Worm (Caenorhabditis elegans) whole organism, late embryonic: ENCODE measurements around the gene srh-80.
"Not testable (repeated sequence)": the region's sequence is repeated elsewhere in the genome, so short reads cannot be mapped to it uniquely, and the experiment has no call there.

Source experiments
- K02D7.2 ChIP-seq: sonication (generic microtip); optimal IDR thresholded peaks from 2 replicates; lab custom pipeline; 2017; ENCODE audit warnings: mild to moderate bottlenecking, missing genetic modification characterization, missing compliant biosample characterization
- K09A11.1 ChIP-seq: sonication (generic microtip); optimal IDR thresholded peaks from 2 replicates; lab custom pipeline; 2017; ENCODE audit warnings: antibody characterized with exemption, mild to moderate bottlenecking, missing genetic modification characterization, missing compliant biosample characterization; ENCODE audit not compliant: insufficient read depth
- Y22D7AL.16 ChIP-seq: sonication (generic microtip); optimal IDR thresholded peaks from 2 replicates; lab custom pipeline; 2016; ENCODE audit warnings: missing genetic modification characterization, missing compliant biosample characterization
- ceh-14 ChIP-seq: sonication (generic microtip); optimal IDR thresholded peaks from 2 replicates; lab custom pipeline; 2016; ENCODE audit warnings: missing genotype, missing genetic modification characterization, missing compliant biosample characterization
- ceh-19 ChIP-seq: fragments of 200-800 bp; sonication (Bioruptor generic); optimal IDR thresholded peaks from 2 replicates; lab custom pipeline; 2018; ENCODE audit warnings: mild to moderate bottlenecking, missing genetic modification characterization, missing compliant biosample characterization
- ceh-22 ChIP-seq: sonication (generic microtip); optimal IDR thresholded peaks from 2 replicates; lab custom pipeline; 2017; ENCODE audit warnings: missing biosample characterization, missing genetic modification characterization
- ceh-24 ChIP-seq: sonication (generic microtip); optimal IDR thresholded peaks from 2 replicates; lab custom pipeline; 2016; ENCODE audit warnings: mild to moderate bottlenecking, missing genetic modification characterization, missing compliant biosample characterization
- ceh-31 ChIP-seq: sonication (generic microtip); optimal IDR thresholded peaks from 2 replicates; lab custom pipeline; 2016; ENCODE audit warnings: missing genetic modification characterization, missing compliant biosample characterization
- ceh-34 ChIP-seq: sonication (generic microtip); optimal IDR thresholded peaks from 2 replicates; lab custom pipeline; 2016; ENCODE audit warnings: mild to moderate bottlenecking, missing genetic modification characterization, missing compliant biosample characterization
- ceh-48 ChIP-seq: sonication (generic microtip); optimal IDR thresholded peaks from 2 replicates; lab custom pipeline; 2016; ENCODE audit warnings: missing genetic modification characterization, inconsistent platforms, missing compliant biosample characterization
- ceh-6 ChIP-seq: fragments of 200-800 bp; sonication (Bioruptor generic); optimal IDR thresholded peaks from 2 replicates; lab custom pipeline; 2018; ENCODE audit warnings: mild to moderate bottlenecking, missing genetic modification characterization, missing compliant biosample characterization
- ceh-9 ChIP-seq: sonication (generic microtip); optimal IDR thresholded peaks from 2 replicates; lab custom pipeline; 2016; ENCODE audit warnings: mild to moderate bottlenecking, missing genetic modification characterization, inconsistent platforms, missing compliant biosample characterization
- che-1 ChIP-seq: sonication (generic microtip); optimal IDR thresholded peaks from 2 replicates; lab custom pipeline; 2016; ENCODE audit warnings: mild to moderate bottlenecking, missing genetic modification characterization, missing compliant biosample characterization
- dve-1 ChIP-seq: sonication (generic microtip); optimal IDR thresholded peaks from 2 replicates; lab custom pipeline; 2017; ENCODE audit warnings: antibody characterized with exemption, mild to moderate bottlenecking, missing genetic modification characterization, missing compliant biosample characterization
- elt-2 ChIP-seq: sonication (generic microtip); optimal IDR thresholded peaks from 2 replicates; lab custom pipeline; 2016; ENCODE audit warnings: missing genetic modification reagents, missing genetic modification characterization, missing compliant biosample characterization
- ets-4 ChIP-seq: sonication (generic microtip); optimal IDR thresholded peaks from 2 replicates; lab custom pipeline; 2016; ENCODE audit warnings: missing genetic modification characterization, missing compliant biosample characterization
- fax-1 ChIP-seq: sonication (generic microtip); optimal IDR thresholded peaks from 2 replicates; lab custom pipeline; 2016; ENCODE audit warnings: missing genotype, missing genetic modification characterization, missing compliant biosample characterization
- gmeb-2 ChIP-seq: sonication (generic microtip); optimal IDR thresholded peaks from 2 replicates; lab custom pipeline; 2016; ENCODE audit warnings: missing genetic modification characterization, inconsistent platforms, missing compliant biosample characterization
- hlh-15 ChIP-seq: sonication (generic microtip); optimal IDR thresholded peaks from 2 replicates; lab custom pipeline; 2016; ENCODE audit warnings: missing genetic modification characterization, missing compliant biosample characterization
- hlh-30 ChIP-seq: sonication (generic microtip); optimal IDR thresholded peaks from 2 replicates; lab custom pipeline; 2017; ENCODE audit warnings: antibody characterized with exemption, missing genetic modification characterization, missing compliant biosample characterization; ENCODE audit not compliant: insufficient read depth
- lin-11 ChIP-seq: fragments of 200-800 bp; sonication (Bioruptor generic); optimal IDR thresholded peaks from 2 replicates; lab custom pipeline; 2018; ENCODE audit warnings: mild to moderate bottlenecking, missing genetic modification characterization, missing compliant biosample characterization
- nhr-11 ChIP-seq: fragments of 150-350 bp; optimal IDR thresholded peaks from 2 replicates; lab custom pipeline; 2014; ENCODE audit warnings: missing biosample characterization, missing genetic modification characterization
- nhr-232 ChIP-seq: sonication (generic microtip); optimal IDR thresholded peaks from 2 replicates; lab custom pipeline; 2016; ENCODE audit warnings: missing genetic modification characterization, missing compliant biosample characterization
- npax-4 ChIP-seq: sonication (generic microtip); optimal IDR thresholded peaks from 2 replicates; lab custom pipeline; 2016; ENCODE audit warnings: missing genetic modification characterization, missing compliant biosample characterization
- pag-3 ChIP-seq: sonication (generic microtip); optimal IDR thresholded peaks from 2 replicates; lab custom pipeline; 2016; ENCODE audit warnings: missing compliant biosample characterization, missing genetic modification characterization, borderline replicate concordance
- pat-9 ChIP-seq: fragments of 200-800 bp; sonication (Bioruptor generic); optimal IDR thresholded peaks from 2 replicates; lab custom pipeline; 2018; ENCODE audit warnings: mild to moderate bottlenecking, missing genetic modification characterization, moderate library complexity, missing compliant biosample characterization
- pha-2 ChIP-seq: sonication (generic microtip); optimal IDR thresholded peaks from 2 replicates; lab custom pipeline; 2017; ENCODE audit warnings: mild to moderate bottlenecking, missing genetic modification characterization, missing compliant biosample characterization
- pqm-1 ChIP-seq: sonication (generic microtip); optimal IDR thresholded peaks from 2 replicates; lab custom pipeline; 2016; ENCODE audit warnings: missing genetic modification characterization, missing compliant biosample characterization
- rnt-1 ChIP-seq: sonication (generic microtip); optimal IDR thresholded peaks from 2 replicates; lab custom pipeline; 2016; ENCODE audit warnings: missing genetic modification characterization, missing compliant biosample characterization
- syd-9 ChIP-seq: sonication (generic microtip); optimal IDR thresholded peaks from 2 replicates; lab custom pipeline; 2016; ENCODE audit warnings: mild to moderate bottlenecking, missing genetic modification characterization, moderate library complexity, missing compliant biosample characterization
- ttx-3 ChIP-seq: sonication (generic microtip); optimal IDR thresholded peaks from 2 replicates; lab custom pipeline; 2016; ENCODE audit warnings: missing genetic modification reagents, missing genetic modification characterization, missing compliant biosample characterization
- unc-3 ChIP-seq, 2 experiments: fragments of 200-800 bp in 1 of 2; sonication (Bioruptor generic) in 1 of 2; sonication (generic microtip) in 1 of 2; conservative IDR thresholded peaks in 1 of 2; optimal IDR thresholded peaks in 1 of 2; 2 replicates each; pipeline versions ENCODE4 v1.3.6 to Lab custom; 2016 to 2022; ENCODE audit warnings: missing compliant biosample characterization in 2 of 2, missing genetic modification characterization in 2 of 2, missing genetic modification reagents in 1 of 2
- unc-42 ChIP-seq: sonication (generic microtip); optimal IDR thresholded peaks from 2 replicates; lab custom pipeline; 2016; ENCODE audit warnings: missing genotype, missing genetic modification characterization, missing compliant biosample characterization
- unc-86 ChIP-seq: sonication (generic microtip); optimal IDR thresholded peaks from 2 replicates; lab custom pipeline; 2016; ENCODE audit warnings: missing genetic modification characterization, missing compliant biosample characterization
- zip-5 ChIP-seq: sonication (generic microtip); optimal IDR thresholded peaks from 2 replicates; lab custom pipeline; 2016; ENCODE audit warnings: missing genetic modification characterization, missing compliant biosample characterization
- ztf-16 ChIP-seq: sonication (generic microtip); optimal IDR thresholded peaks from 2 replicates; lab custom pipeline; 2017; ENCODE audit warnings: missing genetic modification characterization, missing compliant biosample characterization

Gene srh-80

ce11 chrV:258730-259129 is 39.0 kb downstream of the srh-80 start, which contains the start of gene nhr-204:
nhr-204 (minus strand) TSS chrV:258830.
- no peak for TF ChIP-seq che-1 (tag; lab: Kevin White, UChicago)
- TF ChIP-seq ceh-14 (tag; lab: Kevin White, UChicago), result no peak
- no peak for TF ChIP-seq dve-1 (tag; lab: Kevin White, UChicago)
- TF ChIP-seq lin-11, result no peak
- TF ChIP-seq syd-9, result no peak
- no peak for TF ChIP-seq hlh-30 (tag; lab: Kevin White, UChicago)

- no peak for TF ChIP-seq fax-1 (tag; lab: Kevin White, UChicago)
- TF ChIP-seq pag-3 (tag; lab: Kevin White, UChicago), result no peak
- TF ChIP-seq ets-4 (tag; lab: Kevin White, UChicago), result no peak
These were observed 40.6 kb downstream of the srh-80 start for ce11 chrV:260334-260733.

ce11 chrV:265062-265963 is 45.6 kb downstream of the srh-80 start:
- TF ChIP-seq unc-86 (peak; percentile 72), nhr-11 (tag; lab: Kevin White, UChicago) (peak; percentile 59), unc-3 (tag; optimal IDR thresholded peaks at IDR 0.05; lab: Kevin White, UChicago) (peak; percentile 93), ceh-48 (tag; lab: Kevin White, UChicago) (peak; percentile 92), pat-9 (tag; lab: Kevin White, UChicago) (peak; percentile 69), zip-5 (peak; percentile 69), ztf-16 (peak; percentile 77), gmeb-2 (tag; lab: Kevin White, UChicago) (peak; percentile 85), K02D7.2 (tag; lab: Kevin White, UChicago) (peak; percentile 97), ttx-3 (tag; lab: Kevin White, UChicago) (peak; percentile 67), hlh-15 (peak; percentile 75), elt-2 (peak; percentile 31), npax-4 (peak; percentile 93), ceh-24 (tag; lab: Kevin White, UChicago) (peak; percentile 90)
- TF ChIP-seq unc-3 (GFP tag; conservative IDR thresholded peaks at IDR 0.05; lab: Robert Waterston, UW), result not testable (repeated sequence)
- TF ChIP-seq, all 69 proteins: peak for 14; not testable (repeated sequence) for 55

- TF ChIP-seq ceh-9 (no peak), ceh-6 (GFP tag; lab: Kevin White, UChicago) (no peak), K09A11.1 (tag; lab: Kevin White, UChicago) (no peak), ceh-34 (no peak), pqm-1 (tag; lab: Kevin White, UChicago) (no peak), ceh-31 (tag; lab: Kevin White, UChicago) (no peak), nhr-232 (tag; lab: Kevin White, UChicago) (no peak), pha-2 (tag; lab: Kevin White, UChicago) (no peak), pag-3 (tag; lab: Kevin White, UChicago) (no peak), unc-42 (tag; lab: Kevin White, UChicago) (no peak), npax-4 (no peak), rnt-1 (no peak), ztf-16 (no peak), Y22D7AL.16 (no peak), ceh-22 (tag; lab: Kevin White, UChicago) (no peak), ceh-19 (GFP tag; lab: Kevin White, UChicago) (no peak), syd-9 (no peak)
These were observed 48.3 kb downstream of the srh-80 start, which contains the start of gene lgc-26 for ce11 chrV:268007-268406. lgc-26 (plus strand) TSS chrV:268307.
